Worm (Caenorhabditis elegans) whole organism, late embryonic: ENCODE measurements around the gene nxf-2.
A peak's percentile ranks its signal among the peaks of the same experiment; 100 is the strongest.

ENCODE experiments used
- C08G9.2 ChIP-seq: sonication (generic microtip); optimal IDR thresholded peaks from 2 replicates; lab custom pipeline; 2016; ENCODE audit warnings: mild to moderate bottlenecking, missing genetic modification characterization, moderate library complexity, missing compliant biosample characterization
- C38D4.7 ChIP-seq: fragments of 200-800 bp; sonication (Bioruptor generic); optimal IDR thresholded peaks from 2 replicates; lab custom pipeline; 2018; ENCODE audit warnings: mild to moderate bottlenecking, missing genetic modification characterization, moderate library complexity, missing compliant biosample characterization
- K02D7.2 ChIP-seq: sonication (generic microtip); optimal IDR thresholded peaks from 2 replicates; lab custom pipeline; 2017; ENCODE audit warnings: mild to moderate bottlenecking, missing genetic modification characterization, missing compliant biosample characterization
- Y22D7AL.16 ChIP-seq: sonication (generic microtip); optimal IDR thresholded peaks from 2 replicates; lab custom pipeline; 2016; ENCODE audit warnings: missing genetic modification characterization, missing compliant biosample characterization
- ahr-1 ChIP-seq: sonication (generic microtip); optimal IDR thresholded peaks from 2 replicates; lab custom pipeline; 2016; ENCODE audit warnings: missing genetic modification characterization, missing compliant biosample characterization
- ama-1 ChIP-seq: fragments of 150-350 bp; optimal IDR thresholded peaks from 2 replicates; lab custom pipeline; 2014
- ceh-14 ChIP-seq: sonication (generic microtip); optimal IDR thresholded peaks from 2 replicates; lab custom pipeline; 2016; ENCODE audit warnings: missing genotype, missing genetic modification characterization, missing compliant biosample characterization
- ceh-19 ChIP-seq: fragments of 200-800 bp; sonication (Bioruptor generic); optimal IDR thresholded peaks from 2 replicates; lab custom pipeline; 2018; ENCODE audit warnings: mild to moderate bottlenecking, missing genetic modification characterization, missing compliant biosample characterization
- ceh-2 ChIP-seq: sonication (generic microtip); optimal IDR thresholded peaks from 2 replicates; lab custom pipeline; 2016; ENCODE audit warnings: missing genotype, missing genetic modification characterization, missing compliant biosample characterization
- ceh-24 ChIP-seq: sonication (generic microtip); optimal IDR thresholded peaks from 2 replicates; lab custom pipeline; 2016; ENCODE audit warnings: mild to moderate bottlenecking, missing genetic modification characterization, missing compliant biosample characterization
- ceh-34 ChIP-seq: sonication (generic microtip); optimal IDR thresholded peaks from 2 replicates; lab custom pipeline; 2016; ENCODE audit warnings: mild to moderate bottlenecking, missing genetic modification characterization, missing compliant biosample characterization
- ceh-48 ChIP-seq: sonication (generic microtip); optimal IDR thresholded peaks from 2 replicates; lab custom pipeline; 2016; ENCODE audit warnings: missing genetic modification characterization, inconsistent platforms, missing compliant biosample characterization
- ceh-6 ChIP-seq: fragments of 200-800 bp; sonication (Bioruptor generic); optimal IDR thresholded peaks from 2 replicates; lab custom pipeline; 2018; ENCODE audit warnings: mild to moderate bottlenecking, missing genetic modification characterization, missing compliant biosample characterization
- dmd-4 ChIP-seq: sonication (generic microtip); optimal IDR thresholded peaks from 2 replicates; lab custom pipeline; 2016; ENCODE audit warnings: borderline replicate concordance, missing genetic modification characterization, missing compliant biosample characterization
- dve-1 ChIP-seq: sonication (generic microtip); optimal IDR thresholded peaks from 2 replicates; lab custom pipeline; 2017; ENCODE audit warnings: antibody characterized with exemption, mild to moderate bottlenecking, missing genetic modification characterization, missing compliant biosample characterization
- elt-2 ChIP-seq: sonication (generic microtip); optimal IDR thresholded peaks from 2 replicates; lab custom pipeline; 2016; ENCODE audit warnings: missing genetic modification reagents, missing genetic modification characterization, missing compliant biosample characterization
- elt-4 ChIP-seq: sonication (generic microtip); optimal IDR thresholded peaks from 2 replicates; lab custom pipeline; 2016; ENCODE audit warnings: missing genetic modification characterization, missing compliant biosample characterization
- eyg-1 ChIP-seq: sonication (generic microtip); optimal IDR thresholded peaks from 2 replicates; lab custom pipeline; 2016; ENCODE audit warnings: missing genotype, missing genetic modification characterization, missing compliant biosample characterization
- fkh-10 ChIP-seq: fragments of 150-350 bp; optimal IDR thresholded peaks from 2 replicates; lab custom pipeline; 2014; ENCODE audit warnings: missing biosample characterization, missing genetic modification reagents, missing genetic modification characterization
- fkh-6 ChIP-seq: sonication (generic microtip); optimal IDR thresholded peaks from 2 replicates; lab custom pipeline; 2016; ENCODE audit warnings: missing genetic modification characterization, missing compliant biosample characterization
- hlh-13 ChIP-seq: fragments of 200-800 bp; sonication (Bioruptor generic); optimal IDR thresholded peaks from 2 replicates; lab custom pipeline; 2018; ENCODE audit warnings: mild to moderate bottlenecking, missing genetic modification characterization, missing compliant biosample characterization
- hlh-30 ChIP-seq: sonication (generic microtip); optimal IDR thresholded peaks from 2 replicates; lab custom pipeline; 2017; ENCODE audit warnings: antibody characterized with exemption, missing genetic modification characterization, missing compliant biosample characterization; ENCODE audit not compliant: insufficient read depth
- hlh-6 ChIP-seq: sonication (generic microtip); optimal IDR thresholded peaks from 2 replicates; lab custom pipeline; 2016; ENCODE audit warnings: missing genotype, missing genetic modification characterization, missing compliant biosample characterization
- hlh-8 ChIP-seq: sonication (generic microtip); optimal IDR thresholded peaks from 2 replicates; lab custom pipeline; 2016; ENCODE audit warnings: missing genotype, missing genetic modification characterization, missing compliant biosample characterization
- lim-6 ChIP-seq: sonication (generic microtip); optimal IDR thresholded peaks from 2 replicates; lab custom pipeline; 2016; ENCODE audit warnings: missing genetic modification characterization, missing compliant biosample characterization
- madf-2 ChIP-seq: sonication (generic microtip); optimal IDR thresholded peaks from 2 replicates; lab custom pipeline; 2017; ENCODE audit warnings: missing genetic modification characterization, missing compliant biosample characterization
- mec-3 ChIP-seq: sonication (generic microtip); optimal IDR thresholded peaks from 2 replicates; lab custom pipeline; 2016; ENCODE audit warnings: borderline replicate concordance, missing genetic modification characterization, missing compliant biosample characterization
- nhr-11 ChIP-seq: fragments of 150-350 bp; optimal IDR thresholded peaks from 2 replicates; lab custom pipeline; 2014; ENCODE audit warnings: missing biosample characterization, missing genetic modification characterization
- nhr-232 ChIP-seq: sonication (generic microtip); optimal IDR thresholded peaks from 2 replicates; lab custom pipeline; 2016; ENCODE audit warnings: missing genetic modification characterization, missing compliant biosample characterization
- npax-4 ChIP-seq: sonication (generic microtip); optimal IDR thresholded peaks from 2 replicates; lab custom pipeline; 2016; ENCODE audit warnings: missing genetic modification characterization, missing compliant biosample characterization
- odd-2 ChIP-seq: sonication (generic microtip); optimal IDR thresholded peaks from 2 replicates; lab custom pipeline; 2017; ENCODE audit warnings: antibody characterized with exemption, mild to moderate bottlenecking, missing genetic modification characterization, missing compliant biosample characterization
- pag-3 ChIP-seq: sonication (generic microtip); optimal IDR thresholded peaks from 2 replicates; lab custom pipeline; 2016; ENCODE audit warnings: missing compliant biosample characterization, missing genetic modification characterization, borderline replicate concordance
- pat-9 ChIP-seq: fragments of 200-800 bp; sonication (Bioruptor generic); optimal IDR thresholded peaks from 2 replicates; lab custom pipeline; 2018; ENCODE audit warnings: mild to moderate bottlenecking, missing genetic modification characterization, moderate library complexity, missing compliant biosample characterization
- pax-1 ChIP-seq: fragments of 150-350 bp; optimal IDR thresholded peaks from 2 replicates; lab custom pipeline; 2014; ENCODE audit warnings: missing biosample characterization, missing genetic modification characterization
- pqm-1 ChIP-seq: sonication (generic microtip); optimal IDR thresholded peaks from 2 replicates; lab custom pipeline; 2016; ENCODE audit warnings: missing genetic modification characterization, missing compliant biosample characterization
- ref-2 ChIP-seq: sonication (generic microtip); optimal IDR thresholded peaks from 2 replicates; lab custom pipeline; 2016; ENCODE audit warnings: missing genetic modification characterization, missing compliant biosample characterization
- rnt-1 ChIP-seq: sonication (generic microtip); optimal IDR thresholded peaks from 2 replicates; lab custom pipeline; 2016; ENCODE audit warnings: missing genetic modification characterization, missing compliant biosample characterization
- sdc-2 ChIP-seq: sonication (generic microtip); optimal IDR thresholded peaks from 2 replicates; lab custom pipeline; 2016; ENCODE audit warnings: missing genotype, missing genetic modification characterization, missing compliant biosample characterization
- tbx-2 ChIP-seq: sonication (generic microtip); optimal IDR thresholded peaks from 2 replicates; lab custom pipeline; 2016; ENCODE audit warnings: missing genetic modification characterization, missing compliant biosample characterization
- tbx-7 ChIP-seq: sonication (generic microtip); optimal IDR thresholded peaks from 2 replicates; lab custom pipeline; 2016; ENCODE audit warnings: missing genotype, missing genetic modification characterization, missing compliant biosample characterization
- ttx-3 ChIP-seq: sonication (generic microtip); optimal IDR thresholded peaks from 2 replicates; lab custom pipeline; 2016; ENCODE audit warnings: missing genetic modification reagents, missing genetic modification characterization, missing compliant biosample characterization
- unc-86 ChIP-seq: sonication (generic microtip); optimal IDR thresholded peaks from 2 replicates; lab custom pipeline; 2016; ENCODE audit warnings: missing genetic modification characterization, missing compliant biosample characterization
- zip-5 ChIP-seq: sonication (generic microtip); optimal IDR thresholded peaks from 2 replicates; lab custom pipeline; 2016; ENCODE audit warnings: missing genetic modification characterization, missing compliant biosample characterization

nxf-2 gene

ce11 chrV:14378052-14378451 lies 39.6 kb downstream of the nxf-2 start:
- no peak for TF ChIP-seq dve-1

ce11 chrV:14372774-14373173 lies 44.9 kb downstream of the nxf-2 start, which contains the start of gene unc-39:
TSS of gene unc-39 (plus strand) at chrV:14373074.
- TF ChIP-seq hlh-13 (GFP tag; lab: Kevin White, UChicago) (no peak), ahr-1 (tag; lab: Kevin White, UChicago) (no peak), unc-86 (tag; lab: Kevin White, UChicago) (no peak), ceh-34 (no peak), zip-5 (tag; lab: Kevin White, UChicago) (no peak), ceh-24 (tag; lab: Kevin White, UChicago) (no peak), dve-1 (no peak), fkh-10 (GFP tag; lab: Kevin White, UChicago) (no peak), pax-1 (tag; lab: Kevin White, UChicago) (no peak), npax-4 (tag; lab: Kevin White, UChicago) (no peak), elt-4 (tag; lab: Kevin White, UChicago) (no peak), K02D7.2 (tag; lab: Kevin White, UChicago) (no peak)

ce11 chrV:14369412-14369811 lies 48.2 kb downstream of the nxf-2 start:
- TF ChIP-seq odd-2 (no peak), zip-5 (tag; lab: Kevin White, UChicago) (no peak), ceh-34 (no peak), pqm-1 (tag; lab: Kevin White, UChicago) (no peak), ceh-14 (tag; lab: Kevin White, UChicago) (no peak), lim-6 (tag; lab: Kevin White, UChicago) (no peak), ceh-2 (no peak), eyg-1 (tag; lab: Kevin White, UChicago) (no peak), nhr-232 (tag; lab: Kevin White, UChicago) (no peak), hlh-13 (GFP tag; lab: Kevin White, UChicago) (no peak)

- TF ChIP-seq hlh-8 (tag; lab: Kevin White, UChicago) (no peak), pat-9 (no peak), madf-2 (tag; lab: Kevin White, UChicago) (no peak), sdc-2 (tag; lab: Kevin White, UChicago) (no peak), Y22D7AL.16 (no peak), ceh-2 (no peak), hlh-30 (tag; lab: Kevin White, UChicago) (no peak), fkh-6 (tag; lab: Kevin White, UChicago) (no peak), ceh-34 (no peak), rnt-1 (tag; lab: Kevin White, UChicago) (no peak), elt-2 (no peak), ttx-3 (tag; lab: Kevin White, UChicago) (no peak), odd-2 (no peak), nhr-11 (tag; lab: Kevin White, UChicago) (no peak), hlh-6 (tag; lab: Kevin White, UChicago) (no peak), C38D4.7 (GFP tag; lab: Kevin White, UChicago) (no peak)
These were observed 49.2 kb downstream of the nxf-2 start for ce11 chrV:14368272-14369052.

ce11 chrV:14366487-14366962 lies 51.1 kb downstream of the nxf-2 start:
- TF ChIP-seq ceh-2, result no peak
- no peak for TF ChIP-seq elt-2
- TF ChIP-seq mec-3 (tag; lab: Kevin White, UChicago), result peak; percentile 55
- no peak for TF ChIP-seq tbx-2 (tag; lab: Kevin White, UChicago)
- TF ChIP-seq unc-86 (tag; lab: Kevin White, UChicago), result no peak
- TF ChIP-seq ama-1 (lab: Kevin White, UChicago), result no peak
- TF ChIP-seq sdc-2 (tag; lab: Kevin White, UChicago), result peak; percentile 2
- TF ChIP-seq ceh-48 (tag; lab: Kevin White, UChicago), result no peak
- TF ChIP-seq C08G9.2 (tag; lab: Kevin White, UChicago), result peak; percentile 42
- peak; percentile 15 for TF ChIP-seq ref-2 (tag; lab: Kevin White, UChicago)
- no peak for TF ChIP-seq tbx-7
- TF ChIP-seq ceh-24 (tag; lab: Kevin White, UChicago), result no peak
- no peak for TF ChIP-seq ceh-6 (GFP tag; lab: Kevin White, UChicago)
- no peak for TF ChIP-seq ceh-19 (GFP tag; lab: Kevin White, UChicago)
- TF ChIP-seq Y22D7AL.16, result no peak
- peak; percentile 1 for TF ChIP-seq dmd-4 (tag; lab: Kevin White, UChicago)
- no peak for TF ChIP-seq pqm-1 (tag; lab: Kevin White, UChicago)
- TF ChIP-seq ahr-1 (tag; lab: Kevin White, UChicago), result no peak
- TF ChIP-seq pag-3 (tag; lab: Kevin White, UChicago), result no peak
- TF ChIP-seq pax-1 (tag; lab: Kevin White, UChicago), result no peak
